Worm (Caenorhabditis elegans): ENCODE measurements around the gene srb-3.
"Not testable (repeated sequence)": the region's sequence is repeated elsewhere in the genome, so short reads cannot be mapped to it uniquely, and the experiment has no call there.

srb-3 gene

ce11 chrII:5170932-5171331 lies 4.3 kb upstream of the srb-3 start, which contains the start of gene srb-1:
Gene srb-1, minus strand, starts transcription at chrII:5171032.
- TF ChIP-seq W03F9.2 (tag; optimal IDR thresholded peaks at IDR 0.05) (no peak), dao-5 (tag; optimal IDR thresholded peaks at IDR 0.05) (no peak), him-1 (tag; optimal IDR thresholded peaks at IDR 0.05) (no peak)

ce11 chrII:5163283-5163682 lies 3.4 kb downstream of the srb-3 start, which contains the start of gene srb-5:
Gene srb-5, minus strand, starts transcription at chrII:5163383.
- no peak for TF ChIP-seq him-1 (tag; optimal IDR thresholded peaks at IDR 0.05)
- TF ChIP-seq W03F9.2 (tag; optimal IDR thresholded peaks at IDR 0.05), result no peak
- TF ChIP-seq dao-5 (tag; optimal IDR thresholded peaks at IDR 0.05), result no peak

- TF ChIP-seq W03F9.2 (tag; optimal IDR thresholded peaks at IDR 0.05), result no peak
- TF ChIP-seq dao-5 (tag; optimal IDR thresholded peaks at IDR 0.05), result no peak
- TF ChIP-seq him-1 (tag; optimal IDR thresholded peaks at IDR 0.05), result no peak
Observed at ce11 chrII:5161102-5161501, 5.5 kb downstream of the srb-3 start, which contains the start of gene C27D6.11. Gene C27D6.11, minus strand, starts transcription at chrII:5161202.

ce11 chrII:5158774-5159173 lies 7.9 kb downstream of the srb-3 start, which contains the start of gene F58A6.9:
Gene F58A6.9, minus strand, starts transcription at chrII:5158874.
- not testable (repeated sequence) for TF ChIP-seq dao-5, W03F9.2, him-1 (tag; optimal IDR thresholded peaks at IDR 0.05)

- TF ChIP-seq dao-5 (tag; optimal IDR thresholded peaks at IDR 0.05) (no peak), W03F9.2 (tag; optimal IDR thresholded peaks at IDR 0.05) (no peak), him-1 (tag; optimal IDR thresholded peaks at IDR 0.05) (no peak)
Observed at ce11 chrII:5157525-5157924, 9.1 kb downstream of the srb-3 start, which contains the start of gene srb-13. Gene srb-13, minus strand, starts transcription at chrII:5157625.

- TF ChIP-seq dao-5 (tag; optimal IDR thresholded peaks at IDR 0.05) (no peak), him-1 (tag; optimal IDR thresholded peaks at IDR 0.05) (no peak), W03F9.2 (tag; optimal IDR thresholded peaks at IDR 0.05) (no peak)
Observed at ce11 chrII:5156983-5157382, 9.7 kb downstream of the srb-3 start, which contains the start of gene msp-45. Gene msp-45, minus strand, starts transcription at chrII:5157083.

ce11 chrII:5154540-5154939 lies 12.1 kb downstream of the srb-3 start, which contains the start of gene srb-12:
Gene srb-12, minus strand, starts transcription at chrII:5154640.
- no peak for TF ChIP-seq dao-5 (tag; optimal IDR thresholded peaks at IDR 0.05)
- no peak for TF ChIP-seq W03F9.2 (tag; optimal IDR thresholded peaks at IDR 0.05)
- no peak for TF ChIP-seq him-1 (tag; optimal IDR thresholded peaks at IDR 0.05)

ce11 chrII:5150829-5151228 lies 15.8 kb downstream of the srb-3 start, which contains the start of gene srb-16:
Gene srb-16, minus strand, starts transcription at chrII:5150929.
- TF ChIP-seq him-1 (tag; optimal IDR thresholded peaks at IDR 0.05) (no peak), W03F9.2 (tag; optimal IDR thresholded peaks at IDR 0.05) (no peak), dao-5 (tag; optimal IDR thresholded peaks at IDR 0.05) (no peak)

- no peak for TF ChIP-seq W03F9.2 (tag; optimal IDR thresholded peaks at IDR 0.05)
- no peak for TF ChIP-seq dao-5 (tag; optimal IDR thresholded peaks at IDR 0.05)
- no peak for TF ChIP-seq him-1 (tag; optimal IDR thresholded peaks at IDR 0.05)
Observed at ce11 chrII:5148349-5148748, 18.3 kb downstream of the srb-3 start, which contains the start of gene F58A6.5. Gene F58A6.5, minus strand, starts transcription at chrII:5148449.

- TF ChIP-seq him-1 (tag; optimal IDR thresholded peaks at IDR 0.05) (no peak), dao-5 (tag; optimal IDR thresholded peaks at IDR 0.05) (no peak), W03F9.2 (tag; optimal IDR thresholded peaks at IDR 0.05) (no peak)
Observed at ce11 chrII:5142619-5143018, 24.0 kb downstream of the srb-3 start, which contains the start of gene F58A6.1. Gene F58A6.1, plus strand, starts transcription at chrII:5142919.

- TF ChIP-seq W03F9.2 (tag; optimal IDR thresholded peaks at IDR 0.05) (peak; percentile 9), him-1 (tag; optimal IDR thresholded peaks at IDR 0.05) (no peak), dao-5 (tag; optimal IDR thresholded peaks at IDR 0.05) (no peak)
Observed at ce11 chrII:5141945-5142514, 24.6 kb downstream of the srb-3 start, which contains the start of gene nas-29. Gene nas-29, minus strand, starts transcription at chrII:5142036.

- no peak for TF ChIP-seq dao-5 (tag; optimal IDR thresholded peaks at IDR 0.05)
- no peak for TF ChIP-seq W03F9.2 (tag; optimal IDR thresholded peaks at IDR 0.05)
- no peak for TF ChIP-seq him-1 (tag; optimal IDR thresholded peaks at IDR 0.05)
Observed at ce11 chrII:5136296-5136767, 30.3 kb downstream of the srb-3 start, which contains the start of gene F58A6.2. Gene F58A6.2, plus strand, starts transcription at chrII:5136717.

ce11 chrII:5131800-5132199 lies 34.8 kb downstream of the srb-3 start:
- no peak for TF ChIP-seq dao-5 (tag; optimal IDR thresholded peaks at IDR 0.05)
- TF ChIP-seq him-1 (tag; optimal IDR thresholded peaks at IDR 0.05), result no peak
- no peak for TF ChIP-seq W03F9.2 (tag; optimal IDR thresholded peaks at IDR 0.05)

ce11 chrII:5130081-5130480 lies 36.6 kb downstream of the srb-3 start, which contains the start of gene lgc-56:
Gene lgc-56, plus strand, starts transcription at chrII:5130381.
- TF ChIP-seq him-1 (tag; optimal IDR thresholded peaks at IDR 0.05), result no peak
- no peak for TF ChIP-seq W03F9.2 (tag; optimal IDR thresholded peaks at IDR 0.05)

Data from whole organism, L4/young adult.